Worm (Caenorhabditis elegans) whole organism, late embryonic: ENCODE measurements around the gene T12A2.3.

Source experiments
- C08G9.2 ChIP-seq: sonication (generic microtip); optimal IDR thresholded peaks from 2 replicates; lab custom pipeline; 2016; ENCODE audit warnings: mild to moderate bottlenecking, missing genetic modification characterization, moderate library complexity, missing compliant biosample characterization
- F13H6.1 ChIP-seq: sonication (generic microtip); optimal IDR thresholded peaks from 2 replicates; lab custom pipeline; 2016; ENCODE audit warnings: missing genetic modification characterization, missing compliant biosample characterization
- K02D7.2 ChIP-seq: sonication (generic microtip); optimal IDR thresholded peaks from 2 replicates; lab custom pipeline; 2017; ENCODE audit warnings: mild to moderate bottlenecking, missing genetic modification characterization, missing compliant biosample characterization
- T23F11.4 ChIP-seq: fragments of 200-800 bp; sonication (Bioruptor generic); optimal IDR thresholded peaks from 2 replicates; lab custom pipeline; 2018; ENCODE audit warnings: mild to moderate bottlenecking, missing genetic modification characterization, missing compliant biosample characterization
- ama-1 ChIP-seq: fragments of 150-350 bp; optimal IDR thresholded peaks from 2 replicates; lab custom pipeline; 2014
- ceh-14 ChIP-seq: sonication (generic microtip); optimal IDR thresholded peaks from 2 replicates; lab custom pipeline; 2016; ENCODE audit warnings: missing genotype, missing genetic modification characterization, missing compliant biosample characterization
- ceh-22 ChIP-seq: sonication (generic microtip); optimal IDR thresholded peaks from 2 replicates; lab custom pipeline; 2017; ENCODE audit warnings: missing biosample characterization, missing genetic modification characterization
- ceh-31 ChIP-seq: sonication (generic microtip); optimal IDR thresholded peaks from 2 replicates; lab custom pipeline; 2016; ENCODE audit warnings: missing genetic modification characterization, missing compliant biosample characterization
- ceh-34 ChIP-seq: sonication (generic microtip); optimal IDR thresholded peaks from 2 replicates; lab custom pipeline; 2016; ENCODE audit warnings: mild to moderate bottlenecking, missing genetic modification characterization, missing compliant biosample characterization
- ceh-6 ChIP-seq: fragments of 200-800 bp; sonication (Bioruptor generic); optimal IDR thresholded peaks from 2 replicates; lab custom pipeline; 2018; ENCODE audit warnings: mild to moderate bottlenecking, missing genetic modification characterization, missing compliant biosample characterization
- dve-1 ChIP-seq: sonication (generic microtip); optimal IDR thresholded peaks from 2 replicates; lab custom pipeline; 2017; ENCODE audit warnings: antibody characterized with exemption, mild to moderate bottlenecking, missing genetic modification characterization, missing compliant biosample characterization
- elt-2 ChIP-seq: sonication (generic microtip); optimal IDR thresholded peaks from 2 replicates; lab custom pipeline; 2016; ENCODE audit warnings: missing genetic modification reagents, missing genetic modification characterization, missing compliant biosample characterization
- elt-4 ChIP-seq: sonication (generic microtip); optimal IDR thresholded peaks from 2 replicates; lab custom pipeline; 2016; ENCODE audit warnings: missing genetic modification characterization, missing compliant biosample characterization
- fax-1 ChIP-seq: sonication (generic microtip); optimal IDR thresholded peaks from 2 replicates; lab custom pipeline; 2016; ENCODE audit warnings: missing genotype, missing genetic modification characterization, missing compliant biosample characterization
- fkh-10 ChIP-seq: fragments of 150-350 bp; optimal IDR thresholded peaks from 2 replicates; lab custom pipeline; 2014; ENCODE audit warnings: missing biosample characterization, missing genetic modification reagents, missing genetic modification characterization
- gmeb-2 ChIP-seq: sonication (generic microtip); optimal IDR thresholded peaks from 2 replicates; lab custom pipeline; 2016; ENCODE audit warnings: missing genetic modification characterization, inconsistent platforms, missing compliant biosample characterization
- hlh-15 ChIP-seq: sonication (generic microtip); optimal IDR thresholded peaks from 2 replicates; lab custom pipeline; 2016; ENCODE audit warnings: missing genetic modification characterization, missing compliant biosample characterization
- lim-6 ChIP-seq: sonication (generic microtip); optimal IDR thresholded peaks from 2 replicates; lab custom pipeline; 2016; ENCODE audit warnings: missing genetic modification characterization, missing compliant biosample characterization
- madf-2 ChIP-seq: sonication (generic microtip); optimal IDR thresholded peaks from 2 replicates; lab custom pipeline; 2017; ENCODE audit warnings: missing genetic modification characterization, missing compliant biosample characterization
- mec-3 ChIP-seq: sonication (generic microtip); optimal IDR thresholded peaks from 2 replicates; lab custom pipeline; 2016; ENCODE audit warnings: borderline replicate concordance, missing genetic modification characterization, missing compliant biosample characterization
- nfya-1 ChIP-seq: sonication (generic microtip); optimal IDR thresholded peaks from 2 replicates; lab custom pipeline; 2017; ENCODE audit warnings: missing genetic modification characterization, mild to moderate bottlenecking, missing compliant biosample characterization, antibody characterized with exemption, moderate library complexity
- nhr-11 ChIP-seq: fragments of 150-350 bp; optimal IDR thresholded peaks from 2 replicates; lab custom pipeline; 2014; ENCODE audit warnings: missing biosample characterization, missing genetic modification characterization
- npax-4 ChIP-seq: sonication (generic microtip); optimal IDR thresholded peaks from 2 replicates; lab custom pipeline; 2016; ENCODE audit warnings: missing genetic modification characterization, missing compliant biosample characterization
- odd-2 ChIP-seq: sonication (generic microtip); optimal IDR thresholded peaks from 2 replicates; lab custom pipeline; 2017; ENCODE audit warnings: antibody characterized with exemption, mild to moderate bottlenecking, missing genetic modification characterization, missing compliant biosample characterization
- pat-9 ChIP-seq: fragments of 200-800 bp; sonication (Bioruptor generic); optimal IDR thresholded peaks from 2 replicates; lab custom pipeline; 2018; ENCODE audit warnings: mild to moderate bottlenecking, missing genetic modification characterization, moderate library complexity, missing compliant biosample characterization
- pqm-1 ChIP-seq: sonication (generic microtip); optimal IDR thresholded peaks from 2 replicates; lab custom pipeline; 2016; ENCODE audit warnings: missing genetic modification characterization, missing compliant biosample characterization
- pros-1 ChIP-seq: fragments of 150-350 bp; optimal IDR thresholded peaks from 2 replicates; lab custom pipeline; 2014; ENCODE audit warnings: missing biosample characterization, missing genetic modification reagents, missing genetic modification characterization
- ref-2 ChIP-seq: sonication (generic microtip); optimal IDR thresholded peaks from 2 replicates; lab custom pipeline; 2016; ENCODE audit warnings: missing genetic modification characterization, missing compliant biosample characterization
- rnt-1 ChIP-seq: sonication (generic microtip); optimal IDR thresholded peaks from 2 replicates; lab custom pipeline; 2016; ENCODE audit warnings: missing genetic modification characterization, missing compliant biosample characterization
- sdc-2 ChIP-seq: sonication (generic microtip); optimal IDR thresholded peaks from 2 replicates; lab custom pipeline; 2016; ENCODE audit warnings: missing genotype, missing genetic modification characterization, missing compliant biosample characterization
- sox-4 ChIP-seq: sonication (generic microtip); optimal IDR thresholded peaks from 2 replicates; lab custom pipeline; 2017; ENCODE audit warnings: mild to moderate bottlenecking, missing genetic modification characterization, inconsistent platforms, missing compliant biosample characterization
- tbx-7 ChIP-seq: sonication (generic microtip); optimal IDR thresholded peaks from 2 replicates; lab custom pipeline; 2016; ENCODE audit warnings: missing genotype, missing genetic modification characterization, missing compliant biosample characterization
- ttx-3 ChIP-seq: sonication (generic microtip); optimal IDR thresholded peaks from 2 replicates; lab custom pipeline; 2016; ENCODE audit warnings: missing genetic modification reagents, missing genetic modification characterization, missing compliant biosample characterization
- unc-3 ChIP-seq, 2 experiments: fragments of 200-800 bp in 1 of 2; sonication (Bioruptor generic) in 1 of 2; sonication (generic microtip) in 1 of 2; conservative IDR thresholded peaks in 1 of 2; optimal IDR thresholded peaks in 1 of 2; 2 replicates each; pipeline versions ENCODE4 v1.3.6 to Lab custom; 2016 to 2022; ENCODE audit warnings: missing compliant biosample characterization in 2 of 2, missing genetic modification characterization in 2 of 2, missing genetic modification reagents in 1 of 2
- unc-55 ChIP-seq: sonication (generic microtip); optimal IDR thresholded peaks from 2 replicates; lab custom pipeline; 2017; ENCODE audit warnings: missing biosample characterization, missing genetic modification reagents, missing genetic modification characterization
- unc-86 ChIP-seq: sonication (generic microtip); optimal IDR thresholded peaks from 2 replicates; lab custom pipeline; 2016; ENCODE audit warnings: missing genetic modification characterization, missing compliant biosample characterization
- zip-5 ChIP-seq: sonication (generic microtip); optimal IDR thresholded peaks from 2 replicates; lab custom pipeline; 2016; ENCODE audit warnings: missing genetic modification characterization, missing compliant biosample characterization
- ztf-16 ChIP-seq: sonication (generic microtip); optimal IDR thresholded peaks from 2 replicates; lab custom pipeline; 2017; ENCODE audit warnings: missing genetic modification characterization, missing compliant biosample characterization

Gene T12A2.3

ce11 chrIII:6221403-6221802 lies 19.2 kb upstream of the T12A2.3 start:
- no peak for TF ChIP-seq mec-3 (tag; lab: Kevin White, UChicago)
- no peak for TF ChIP-seq ztf-16
- no peak for TF ChIP-seq nhr-11
- TF ChIP-seq rnt-1 (tag; lab: Kevin White, UChicago) = no peak
- TF ChIP-seq pat-9 (tag; lab: Kevin White, UChicago) = no peak
- TF ChIP-seq elt-2 (tag; lab: Kevin White, UChicago) = no peak
- TF ChIP-seq F13H6.1 (tag; lab: Kevin White, UChicago) = no peak
- no peak for TF ChIP-seq K02D7.2 (tag; lab: Kevin White, UChicago)
- no peak for TF ChIP-seq nfya-1 (tag; lab: Kevin White, UChicago)
- TF ChIP-seq ttx-3 (tag; lab: Kevin White, UChicago) = no peak
- no peak for TF ChIP-seq ref-2 (tag; lab: Kevin White, UChicago)
- no peak for TF ChIP-seq T23F11.4 (GFP tag; lab: Kevin White, UChicago)
- no peak for TF ChIP-seq ama-1
- no peak for TF ChIP-seq madf-2
- TF ChIP-seq npax-4 = no peak
- no peak for TF ChIP-seq ceh-22 (tag; lab: Kevin White, UChicago)
- TF ChIP-seq, all 69 proteins: peak for 0

ce11 chrIII:6230870-6231269 lies 9.8 kb upstream of the T12A2.3 start, which contains the start of gene esyt-2:
Gene esyt-2 (minus strand): TSS chrIII:6230970.
- no peak for TF ChIP-seq unc-55
- no peak for TF ChIP-seq ceh-6 (GFP tag; lab: Kevin White, UChicago)
- TF ChIP-seq sox-4 (tag; lab: Kevin White, UChicago) = no peak
- TF ChIP-seq C08G9.2 (tag; lab: Kevin White, UChicago) = no peak
- no peak for TF ChIP-seq unc-3 (GFP tag; conservative IDR thresholded peaks at IDR 0.05; lab: Robert Waterston, UW)
- no peak for TF ChIP-seq unc-3 (tag; optimal IDR thresholded peaks at IDR 0.05; lab: Kevin White, UChicago)
- TF ChIP-seq gmeb-2 (tag; lab: Kevin White, UChicago) = no peak
- no peak for TF ChIP-seq ceh-34 (tag; lab: Kevin White, UChicago)
- no peak for TF ChIP-seq pqm-1
- TF ChIP-seq zip-5 = no peak
- no peak for TF ChIP-seq pros-1 (tag; lab: Kevin White, UChicago)

- TF ChIP-seq elt-2 (tag; lab: Kevin White, UChicago) (peak; percentile 85), elt-4 (tag; lab: Kevin White, UChicago) (no peak)
These were observed 8.7 kb upstream of the T12A2.3 start for ce11 chrIII:6231880-6232279.

ce11 chrIII:6236649-6237048 lies 4.0 kb upstream of the T12A2.3 start, which contains the start of gene T12A2.21:
Gene T12A2.21 (minus strand): TSS chrIII:6236749.
- no peak for TF ChIP-seq K02D7.2 (tag; lab: Kevin White, UChicago)

DNA sequence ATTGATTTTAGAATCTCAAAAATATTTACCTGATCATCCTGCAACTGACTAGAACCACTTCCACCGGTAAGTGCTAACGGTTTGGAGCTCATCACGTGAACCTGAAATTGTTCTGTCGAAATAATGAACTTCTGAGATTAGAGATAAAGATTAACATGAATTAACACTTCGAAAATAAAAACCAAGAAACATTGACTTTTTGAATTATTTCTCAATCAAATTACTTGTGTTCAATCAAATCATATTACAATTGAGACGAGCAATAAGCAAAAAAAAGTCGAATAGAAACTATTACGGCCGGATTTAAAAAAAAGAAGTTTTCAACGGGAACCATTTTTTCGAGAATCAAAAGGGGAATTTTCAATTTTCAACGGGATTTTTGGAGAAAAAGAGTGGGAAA lies 5.1 kb downstream of the T12A2.3 start, which contains the start of gene bcas-2:
TSS of gene bcas-2 (minus strand) at position 101 of the 400 bp plus-strand sequence.
- no peak for TF ChIP-seq hlh-15 (tag; lab: Kevin White, UChicago)
- no peak for TF ChIP-seq ceh-14 (tag; lab: Kevin White, UChicago)
- no peak for TF ChIP-seq elt-2 (tag; lab: Kevin White, UChicago)
- TF ChIP-seq nhr-11 = no peak
- TF ChIP-seq elt-4 (tag; lab: Kevin White, UChicago) = no peak
- no peak for TF ChIP-seq lim-6 (tag; lab: Kevin White, UChicago)
- TF ChIP-seq fkh-10 (GFP tag; lab: Kevin White, UChicago) = no peak
- no peak for TF ChIP-seq F13H6.1 (tag; lab: Kevin White, UChicago)

DNA sequence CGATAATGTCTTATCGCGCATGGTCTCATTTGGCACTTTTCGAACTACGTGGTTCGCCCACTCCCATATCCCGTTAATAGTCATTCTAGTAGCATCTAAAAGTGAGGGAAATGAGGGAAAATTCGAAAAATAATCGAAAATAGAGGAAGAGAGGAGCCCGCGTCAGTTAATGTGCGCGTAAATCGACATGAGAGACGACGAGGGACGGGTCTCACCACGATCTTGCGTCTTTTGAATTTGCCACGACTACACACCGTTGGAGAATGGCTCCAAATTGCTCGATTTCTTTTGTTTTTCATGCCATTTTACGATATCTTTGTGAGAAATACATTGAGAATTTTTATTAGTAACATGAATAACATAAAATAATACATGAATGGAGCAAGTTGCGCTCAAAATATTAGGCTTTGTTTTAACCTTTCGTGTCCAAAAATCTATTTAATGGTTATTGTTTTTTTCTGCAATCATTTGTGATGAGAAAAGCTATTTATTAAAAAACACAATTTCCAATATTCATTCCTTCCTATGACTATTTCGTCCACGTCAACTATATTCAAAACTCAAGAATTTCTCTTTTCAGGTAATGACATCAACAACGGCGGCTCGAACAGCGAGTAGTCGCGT lies 7.5 kb downstream of the T12A2.3 start, which contains the start of the genes gen-1 and stt-3:
TSS of gene gen-1 (minus strand) at position 95 of the 624 bp plus-strand sequence.
TSS of gene stt-3 (plus strand) at position 574 of the 624 bp plus-strand sequence.
- TF ChIP-seq odd-2 = no peak
- no peak for TF ChIP-seq lim-6 (tag; lab: Kevin White, UChicago)
- TF ChIP-seq ama-1 = no peak
- TF ChIP-seq dve-1 (tag; lab: Kevin White, UChicago) = no peak
- TF ChIP-seq fax-1 (tag; lab: Kevin White, UChicago) = no peak
- no peak for TF ChIP-seq ceh-31 (tag; lab: Kevin White, UChicago)
- no peak for TF ChIP-seq gmeb-2 (tag; lab: Kevin White, UChicago)
- no peak for TF ChIP-seq elt-2 (tag; lab: Kevin White, UChicago)
- no peak for TF ChIP-seq hlh-15 (tag; lab: Kevin White, UChicago)
- TF ChIP-seq unc-3 (GFP tag; conservative IDR thresholded peaks at IDR 0.05; lab: Robert Waterston, UW) = no peak
- no peak for TF ChIP-seq unc-3 (tag; optimal IDR thresholded peaks at IDR 0.05; lab: Kevin White, UChicago)
- no peak for TF ChIP-seq unc-86 (tag; lab: Kevin White, UChicago)
- no peak for TF ChIP-seq sdc-2 (tag; lab: Kevin White, UChicago)
- TF ChIP-seq tbx-7 = no peak
